Fruit fly (Drosophila melanogaster) whole organism, embryonic: ENCODE data around the gene Lamtor5.

Experiments used
- Adf1 ChIP-seq: fragments of 200-800 bp; sonication (Bioruptor generic); IDR thresholded peaks from 2 replicates; pipeline ENCODE4 v1.3.6; 2022; ENCODE audit warnings: missing biosample characterization, missing genetic modification characterization
- Atf-2 ChIP-seq: fragments of 200-800 bp; sonication (Bioruptor generic); optimal IDR thresholded peaks from 2 replicates; lab custom pipeline; 2016; ENCODE audit warnings: missing biosample characterization, missing genetic modification characterization
- Bdp1 ChIP-seq: fragments of 200-800 bp; sonication (Bioruptor generic); optimal IDR thresholded peaks from 3 replicates; lab custom pipeline; 2016; ENCODE audit warnings: missing biosample characterization, missing genetic modification characterization
- Bteb2 ChIP-seq: fragments of 200-800 bp; sonication (Bioruptor generic); optimal IDR thresholded peaks from 2 replicates; lab custom pipeline; 2016; ENCODE audit warnings: missing biosample characterization, missing genetic modification characterization
- CG11456 ChIP-seq: fragments of 200-800 bp; sonication (Bioruptor generic); IDR thresholded peaks from 3 replicates; pipeline ENCODE4 v1.3.6; 2022; ENCODE audit warnings: missing biosample characterization, missing genetic modification characterization
- CG11723 ChIP-seq: fragments of 200-800 bp; sonication (Bioruptor generic); optimal IDR thresholded peaks from 2 replicates; lab custom pipeline; 2017; ENCODE audit warnings: missing biosample characterization, mild to moderate bottlenecking, missing genetic modification characterization
- CG12155 ChIP-seq: fragments of 200-800 bp; sonication (Bioruptor generic); optimal IDR thresholded peaks from 3 replicates; lab custom pipeline; 2016; ENCODE audit warnings: missing biosample characterization, missing genetic modification characterization
- CG12391 ChIP-seq: fragments of 200-800 bp; sonication (Bioruptor generic); optimal IDR thresholded peaks from 3 replicates; lab custom pipeline; 2018; ENCODE audit warnings: missing biosample characterization, mild to moderate bottlenecking, missing genetic modification characterization, moderate library complexity
- CG13894 ChIP-seq: fragments of 200-800 bp; sonication (Bioruptor generic); optimal IDR thresholded peaks from 3 replicates; lab custom pipeline; 2018; ENCODE audit warnings: missing biosample characterization, mild to moderate bottlenecking, missing genetic modification characterization, moderate library complexity
- CG15479 ChIP-seq: fragments of 200-800 bp; sonication (Bioruptor generic); optimal IDR thresholded peaks from 3 replicates; lab custom pipeline; 2019; ENCODE audit warnings: missing biosample characterization, mild to moderate bottlenecking, missing genetic modification characterization, moderate library complexity
- CG18764 ChIP-seq: fragments of 200-800 bp; sonication (Bioruptor generic); optimal IDR thresholded peaks from 3 replicates; lab custom pipeline; 2016; ENCODE audit warnings: missing biosample characterization, missing genetic modification characterization
- CG2202 ChIP-seq: fragments of 200-800 bp; sonication (Bioruptor generic); optimal IDR thresholded peaks from 2 replicates; lab custom pipeline; 2018; ENCODE audit warnings: missing biosample characterization, mild to moderate bottlenecking, missing genetic modification characterization
- CG3281 ChIP-seq: fragments of 200-800 bp; sonication (Bioruptor generic); optimal IDR thresholded peaks from 3 replicates; lab custom pipeline; 2017; ENCODE audit warnings: missing biosample characterization, mild to moderate bottlenecking, missing genetic modification characterization
- CG4424 ChIP-seq: fragments of 200-800 bp; sonication (Bioruptor generic); optimal IDR thresholded peaks from 3 replicates; lab custom pipeline; 2016; ENCODE audit warnings: missing biosample characterization, missing genetic modification characterization
- CG7372 ChIP-seq: fragments of 200-800 bp; sonication (Bioruptor generic); IDR thresholded peaks from 2 replicates; pipeline ENCODE4 v1.3.6; 2022; ENCODE audit warnings: missing biosample characterization, missing genetic modification characterization
- CG7556 ChIP-seq: fragments of 200-800 bp; sonication (Bioruptor generic); optimal IDR thresholded peaks from 2 replicates; lab custom pipeline; 2017; ENCODE audit warnings: missing biosample characterization, mild to moderate bottlenecking, missing genetic modification characterization
- CG7786 ChIP-seq: fragments of 200-800 bp; sonication (Bioruptor generic); optimal IDR thresholded peaks from 2 replicates; lab custom pipeline; 2016; ENCODE audit warnings: missing biosample characterization, missing genetic modification characterization
- CG7928 ChIP-seq: fragments of 200-800 bp; sonication (Bioruptor generic); optimal IDR thresholded peaks from 2 replicates; lab custom pipeline; 2017; ENCODE audit warnings: missing biosample characterization, mild to moderate bottlenecking, missing genetic modification characterization
- CkIIα-i1 ChIP-seq: fragments of 200-800 bp; sonication (Bioruptor generic); IDR thresholded peaks from 2 replicates; pipeline ENCODE4 v1.3.6; 2022; ENCODE audit warnings: missing biosample characterization, missing genetic modification characterization
- D ChIP-seq, 2 experiments: fragments of 200-800 bp in 1 of 2; fragments of >200 bp in 1 of 2; sonication (Bioruptor generic) in 1 of 2; optimal IDR thresholded peaks; 2 replicates in 1 of 2; 3 replicates in 1 of 2; lab custom pipeline; 2017; ENCODE audit warnings: mild to moderate bottlenecking in 1 of 2, missing biosample characterization in 1 of 2, missing genetic modification characterization in 1 of 2, missing genetic modification reagents in 1 of 2
- D19B ChIP-seq: fragments of 200-800 bp; sonication (Bioruptor generic); optimal IDR thresholded peaks from 2 replicates; lab custom pipeline; 2017; ENCODE audit warnings: missing biosample characterization, mild to moderate bottlenecking, missing genetic modification characterization
- E2f1 ChIP-seq: fragments of 200-800 bp; sonication (Bioruptor generic); IDR thresholded peaks from 2 replicates; pipeline ENCODE4 v1.3.6; 2022; ENCODE audit warnings: missing biosample characterization, missing genetic modification characterization
- HLH4C ChIP-seq: fragments of 200-800 bp; sonication (Bioruptor generic); IDR thresholded peaks from 3 replicates; pipeline ENCODE4 v1.3.6; 2022; ENCODE audit warnings: missing biosample characterization, missing genetic modification characterization; ENCODE audit not compliant: partially characterized antibody
- HmgZ ChIP-seq: fragments of 200-800 bp; sonication (Bioruptor generic); optimal IDR thresholded peaks from 2 replicates; lab custom pipeline; 2018; ENCODE audit warnings: missing biosample characterization, mild to moderate bottlenecking, missing genetic modification characterization
- NfI ChIP-seq: fragments of 200-800 bp; sonication (Bioruptor generic); optimal IDR thresholded peaks from 3 replicates; lab custom pipeline; 2018; ENCODE audit warnings: missing biosample characterization, mild to moderate bottlenecking, missing genetic modification characterization, moderate library complexity
- Six4 ChIP-seq: fragments of 200-800 bp; sonication (Bioruptor generic); optimal IDR thresholded peaks from 2 replicates; lab custom pipeline; 2016; ENCODE audit warnings: missing biosample characterization, missing genetic modification characterization
- Spps ChIP-seq: fragments of 200-800 bp; sonication (Bioruptor generic); optimal IDR thresholded peaks from 2 replicates; lab custom pipeline; 2018; ENCODE audit warnings: missing biosample characterization, mild to moderate bottlenecking, missing genetic modification characterization
- Tbp ChIP-seq: fragments of >200 bp; optimal IDR thresholded peaks from 2 replicates; lab custom pipeline; 2018; ENCODE audit warnings: missing biosample characterization, missing genetic modification characterization
- ab ChIP-seq: fragments of 200-800 bp; sonication (Bioruptor generic); optimal IDR thresholded peaks from 2 replicates; lab custom pipeline; 2016; ENCODE audit warnings: missing biosample characterization, missing genetic modification characterization
- al ChIP-seq: fragments of 200-800 bp; sonication (Bioruptor generic); IDR thresholded peaks from 2 replicates; pipeline ENCODE4 v1.3.6; 2022; ENCODE audit warnings: missing biosample characterization, missing genetic modification characterization
- bcd ChIP-seq: fragments of 200-800 bp; sonication (Bioruptor generic); optimal IDR thresholded peaks from 2 replicates; lab custom pipeline; 2017; ENCODE audit warnings: missing biosample characterization, mild to moderate bottlenecking, missing genetic modification characterization
- bowl ChIP-seq: fragments of 200-800 bp; sonication (Bioruptor generic); IDR thresholded peaks from 2 replicates; pipeline ENCODE4 v1.3.6; 2022; ENCODE audit warnings: missing biosample characterization, missing genetic modification characterization
- bsh ChIP-seq, 2 experiments: fragments of 200-800 bp; sonication (Bioruptor generic); optimal IDR thresholded peaks; 2 replicates each; lab custom pipeline; 2017 to 2018; ENCODE audit warnings: mild to moderate bottlenecking in 2 of 2, missing biosample characterization in 2 of 2, missing genetic modification characterization in 2 of 2, moderate library complexity in 1 of 2
- dan ChIP-seq: fragments of 200-800 bp; sonication (Bioruptor generic); IDR thresholded peaks from 2 replicates; pipeline ENCODE4 v1.3.6; 2022; ENCODE audit warnings: missing biosample characterization, missing genetic modification characterization
- dpn ChIP-seq, 2 experiments: fragments of 200-800 bp; sonication (Bioruptor generic); optimal IDR thresholded peaks; 3 replicates each; lab custom pipeline; 2016; ENCODE audit warnings: missing biosample characterization in 2 of 2, missing genetic modification characterization in 2 of 2
- fru ChIP-seq: fragments of >200 bp; optimal IDR thresholded peaks from 2 replicates; lab custom pipeline; 2017
- ftz-f1 ChIP-seq: fragments of 200-800 bp; sonication (Bioruptor generic); optimal IDR thresholded peaks from 2 replicates; lab custom pipeline; 2016; ENCODE audit warnings: missing biosample characterization, missing genetic modification characterization
- gt ChIP-seq: fragments of 200-800 bp; sonication (Bioruptor generic); IDR thresholded peaks from 2 replicates; pipeline ENCODE4 v1.3.6; 2022; ENCODE audit warnings: missing biosample characterization, missing genetic modification characterization
- hth ChIP-seq: fragments of >200 bp; optimal IDR thresholded peaks from 2 replicates; lab custom pipeline; 2017; ENCODE audit warnings: inconsistent platforms
- jigr1 ChIP-seq: fragments of 200-800 bp; sonication (Bioruptor generic); IDR thresholded peaks from 3 replicates; pipeline ENCODE4 v1.3.6; 2022; ENCODE audit warnings: missing biosample characterization, missing genetic modification characterization
- klu ChIP-seq: fragments of 200-800 bp; sonication (Bioruptor generic); IDR thresholded peaks from 2 replicates; pipeline ENCODE4 v1.3.6; 2022; ENCODE audit warnings: missing biosample characterization, missing genetic modification characterization
- lab ChIP-seq: fragments of 200-800 bp; sonication (Bioruptor generic); optimal IDR thresholded peaks from 3 replicates; lab custom pipeline; 2017; ENCODE audit warnings: missing biosample characterization, missing genetic modification characterization, mild to moderate bottlenecking, moderate library complexity, missing genetic modification reagents
- maf-S ChIP-seq: fragments of 200-800 bp; sonication (Bioruptor generic); optimal IDR thresholded peaks from 2 replicates; lab custom pipeline; 2016; ENCODE audit warnings: missing biosample characterization, missing genetic modification characterization
- mld ChIP-seq: fragments of 200-800 bp; sonication (Bioruptor generic); IDR thresholded peaks from 3 replicates; pipeline ENCODE4 v1.3.6; 2022; ENCODE audit warnings: missing biosample characterization, missing genetic modification characterization; ENCODE audit not compliant: partially characterized antibody
- p53 ChIP-seq: fragments of 200-800 bp; sonication (Bioruptor generic); optimal IDR thresholded peaks from 2 replicates; lab custom pipeline; 2016; ENCODE audit warnings: missing biosample characterization, missing genetic modification characterization
- phol ChIP-seq: fragments of 200-800 bp; sonication (Bioruptor generic); optimal IDR thresholded peaks from 3 replicates; lab custom pipeline; 2018; ENCODE audit warnings: missing biosample characterization, mild to moderate bottlenecking, missing genetic modification characterization, moderate library complexity
- run ChIP-seq: fragments of 200-800 bp; sonication (Bioruptor generic); optimal IDR thresholded peaks from 3 replicates; lab custom pipeline; 2018; ENCODE audit warnings: missing biosample characterization, mild to moderate bottlenecking, missing genetic modification characterization
- salm ChIP-seq: fragments of 200-800 bp; sonication (Bioruptor generic); optimal IDR thresholded peaks from 2 replicates; lab custom pipeline; 2018; ENCODE audit warnings: missing biosample characterization, mild to moderate bottlenecking, missing genetic modification characterization
- scrt ChIP-seq: fragments of 200-800 bp; sonication (Bioruptor generic); optimal IDR thresholded peaks from 2 replicates; lab custom pipeline; 2018; ENCODE audit warnings: missing biosample characterization, mild to moderate bottlenecking, missing genetic modification characterization, moderate library complexity
- tup ChIP-seq: fragments of 200-800 bp; sonication (Bioruptor generic); optimal IDR thresholded peaks from 2 replicates; lab custom pipeline; 2016; ENCODE audit warnings: missing biosample characterization, mild to moderate bottlenecking, missing genetic modification characterization, moderate library complexity
- usp ChIP-seq: fragments of >200 bp; optimal IDR thresholded peaks from 2 replicates; lab custom pipeline; 2017; ENCODE audit warnings: missing biosample characterization, missing genetic modification characterization

Gene Lamtor5

dm6 chrX:1907727-1908264 is 49.0 kb upstream of the Lamtor5 start, which contains the start of gene mip130 (continued):
- TF ChIP-seq CG12155 (GFP tag; lab: Kevin White, UChicago) (peak; percentile 38), CG15479 (GFP tag; lab: Kevin White, UChicago) (no peak), D (optimal IDR thresholded peaks at IDR 0.05; lab: Kevin White, UChicago) (no peak), D (GFP tag; optimal IDR thresholded peaks at IDR 0.05; lab: Kevin White, UChicago) (no peak), dan (GFP tag; lab: Robert Waterston, UW) (no peak), tup (GFP tag; lab: Kevin White, UChicago) (no peak), ab (GFP tag; lab: Kevin White, UChicago) (no peak), hth (lab: Kevin White, UChicago) (no peak), mld (GFP tag; lab: Robert Waterston, UW) (0 out of 3 replicates have a peak, but pooled peaks have one; percentile 46), lab (peak; percentile 66), bcd (peak; percentile 50), CG12391 (tag; lab: Kevin White, UChicago) (peak; percentile 65), CG11456 (GFP tag; lab: Robert Waterston, UW) (peak; percentile 54; the same call in 1 of the 3 replicates), usp (GFP tag; lab: Kevin White, UChicago) (no peak), jigr1 (GFP tag; lab: Robert Waterston, UW) (0 out of 3 replicates have a peak, but pooled peaks have one; percentile 21), Tbp (no peak), CG2202 (tag; lab: Kevin White, UChicago) (no peak), run (tag; lab: Kevin White, UChicago) (no peak), D19B (GFP tag; lab: Kevin White, UChicago) (peak; percentile 57), bowl (GFP tag; lab: Robert Waterston, UW) (no peak), scrt (no peak), Atf-2 (GFP tag; lab: Kevin White, UChicago) (no peak), CG13894 (tag; lab: Kevin White, UChicago) (no peak), Six4 (GFP tag; lab: Kevin White, UChicago) (no peak), klu (GFP tag; lab: Robert Waterston, UW) (no peak), CG7928 (GFP tag; lab: Kevin White, UChicago) (no peak), Bdp1 (no peak), maf-S (GFP tag; lab: Kevin White, UChicago) (no peak), phol (peak; percentile 40), dpn (GFP tag; optimal IDR thresholded peaks at IDR 0.05; lab: Kevin White, UChicago) (peak; percentile 31 to 40), CkIIα-i1 (no peak), Adf1 (GFP tag; lab: Robert Waterston, UW) (no peak), CG7786 (GFP tag; lab: Kevin White, UChicago) (no peak), NfI (peak; percentile 46), ftz-f1 (no peak), p53 (GFP tag; lab: Kevin White, UChicago) (no peak), CG18764 (GFP tag; lab: Kevin White, UChicago) (peak; percentile 28), al (0 out of 2 replicates have a peak, but pooled peaks have one; percentile 34), fru (lab: Kevin White, UChicago) (no peak), Bteb2 (no peak), CG3281 (GFP tag; lab: Kevin White, UChicago) (peak; percentile 41), CG7372 (GFP tag; lab: Robert Waterston, UW) (0 out of 2 replicates have a peak, but pooled peaks have one; percentile 30), CG11723 (peak; percentile 5), bsh (GFP tag; optimal IDR thresholded peaks at IDR 0.05; lab: Kevin White, UChicago) (peak in 1 of 2 experiments; percentile 42), gt (no peak), Spps (tag; lab: Kevin White, UChicago) (no peak), CG4424 (GFP tag; lab: Kevin White, UChicago) (peak; percentile 35), salm (tag; lab: Kevin White, UChicago) (no peak), HmgZ (peak; percentile 31), HLH4C (peak; percentile 59; the same call in 2 of the 3 replicates), E2f1 (GFP tag; lab: Robert Waterston, UW) (peak; percentile 40; the same call in 1 of the 2 replicates), CG7556 (GFP tag; lab: Kevin White, UChicago) (peak; percentile 51)
